Fruit fly (Drosophila melanogaster): ENCODE measurements around the gene Adi1.
A peak's percentile ranks its signal among the peaks of the same experiment; 100 is the strongest.

Adi1 gene

DNA sequence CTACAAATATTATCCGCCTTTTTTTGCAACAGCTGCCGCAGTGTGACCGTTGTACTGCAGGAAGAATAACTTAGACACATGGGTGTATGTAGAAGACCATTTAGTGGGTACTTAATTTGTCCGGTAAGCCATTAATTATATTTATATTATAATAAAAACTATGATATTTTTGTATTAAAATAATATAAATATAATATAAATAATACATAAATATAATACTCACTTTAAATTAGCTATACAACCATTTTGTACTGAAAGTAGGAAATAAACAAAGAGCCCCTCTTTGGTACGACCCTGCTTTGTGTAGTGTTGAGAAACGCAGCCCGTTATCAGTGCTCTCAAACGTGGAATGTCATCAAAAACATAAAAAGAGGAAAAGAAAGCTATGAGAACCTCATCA is 25.4 kb upstream of the Adi1 start, which contains the start of gene Cnep1r2 (continued):
- TF ChIP-seq Neu2 (GFP tag; optimal IDR thresholded peaks at IDR 0.05; ENCODE audit: borderline replicate concordance) (no peak), dmrt11E (tag; optimal IDR thresholded peaks at IDR 0.05) (peak; percentile 98), Jarid2 (GFP tag; optimal IDR thresholded peaks at IDR 0.05) (peak; percentile 77), HLH4C (GFP tag; IDR thresholded peaks at IDR 0.05; ENCODE audit: partially characterized antibody) (no peak), Dfd (GFP tag; optimal IDR thresholded peaks at IDR 0.05) (no peak), CG6854 (GFP tag; optimal IDR thresholded peaks at IDR 0.05) (peak; percentile 82), Hey (tag; optimal IDR thresholded peaks at IDR 0.05) (peak; percentile 68), HLH3B (GFP tag; IDR thresholded peaks at IDR 0.05) (peak; percentile 95), D (optimal IDR thresholded peaks at IDR 0.05) (no peak), D (GFP tag; optimal IDR thresholded peaks at IDR 0.05) (peak; percentile 93), CG6813 (GFP tag; optimal IDR thresholded peaks at IDR 0.05) (peak; percentile 92), peb (GFP tag; IDR thresholded peaks at IDR 0.05) (peak; percentile 77), usp (GFP tag; optimal IDR thresholded peaks at IDR 0.05) (no peak), CG3995 (GFP tag; optimal IDR thresholded peaks at IDR 0.05) (peak; percentile 20), pum (GFP tag; optimal IDR thresholded peaks at IDR 0.05) (peak; percentile 78), fd3F (GFP tag; optimal IDR thresholded peaks at IDR 0.05) (peak; percentile 96), CG2116 (GFP tag; optimal IDR thresholded peaks at IDR 0.05) (peak; percentile 80), dmrt99B (tag; optimal IDR thresholded peaks at IDR 0.05) (peak; percentile 96), CG34422 (GFP tag; IDR thresholded peaks at IDR 0.05) (peak; percentile 97), ATbp (GFP tag; optimal IDR thresholded peaks at IDR 0.05) (peak; percentile 92), Hand (GFP tag; optimal IDR thresholded peaks at IDR 0.05) (peak; percentile 92), CG18599 (GFP tag; optimal IDR thresholded peaks at IDR 0.05) (peak; percentile 96), Atf6 (GFP tag; IDR thresholded peaks at IDR 0.05) (peak; percentile 86), pfk (GFP tag; optimal IDR thresholded peaks at IDR 0.05) (peak; percentile 59), Dll (GFP tag; IDR thresholded peaks at IDR 0.05; ENCODE audit: partially characterized antibody) (no peak), amos (GFP tag; IDR thresholded peaks at IDR 0.05; ENCODE audit: partially characterized antibody) (no peak), insv (GFP tag; optimal IDR thresholded peaks at IDR 0.05) (peak in 1 of 2 experiments; percentile 81), CG12299 (tag; optimal IDR thresholded peaks at IDR 0.05) (peak; percentile 96), Optix (GFP tag; IDR thresholded peaks at IDR 0.05) (peak; percentile 80; the same call in 2 of the 3 replicates), Eip74EF (GFP tag; optimal IDR thresholded peaks at IDR 0.05) (no peak), repo (GFP tag; optimal IDR thresholded peaks at IDR 0.05) (peak; percentile 33), Sry-β (GFP tag; optimal IDR thresholded peaks at IDR 0.05) (peak; percentile 65), toy (GFP tag; IDR thresholded peaks at IDR 0.05) (peak; percentile 70; the same call in 1 of the 2 replicates), ato (GFP tag; IDR thresholded peaks at IDR 0.05; ENCODE audit: partially characterized antibody) (no peak), onecut (GFP tag; IDR thresholded peaks at IDR 0.05) (peak; percentile 80), Sox102F (GFP tag; optimal IDR thresholded peaks at IDR 0.05) (peak; percentile 96), chn (GFP tag; optimal IDR thresholded peaks at IDR 0.05) (peak; percentile 70), CG17568 (GFP tag; optimal IDR thresholded peaks at IDR 0.05) (peak; percentile 88), Awh (GFP tag; IDR thresholded peaks at IDR 0.05) (peak; percentile 93), CG10366 (GFP tag; IDR thresholded peaks at IDR 0.05) (peak; percentile 93), sima (GFP tag; optimal IDR thresholded peaks at IDR 0.05) (no peak), Asciz (GFP tag; optimal IDR thresholded peaks at IDR 0.05) (peak; percentile 90), mld (GFP tag; IDR thresholded peaks at IDR 0.05; ENCODE audit: partially characterized antibody) (no peak), Nf-YB (GFP tag; optimal IDR thresholded peaks at IDR 0.05) (peak; percentile 83), Opbp (GFP tag; IDR thresholded peaks at IDR 0.05; ENCODE audit: partially characterized antibody) (no peak), prd (optimal IDR thresholded peaks at IDR 0.05) (no peak), prd (GFP tag; IDR thresholded peaks at IDR 0.05) (peak; percentile 98), CG34224 (GFP tag; IDR thresholded peaks at IDR 0.05; ENCODE audit: partially characterized antibody) (no peak), CG8281 (tag; optimal IDR thresholded peaks at IDR 0.05) (peak; percentile 88)
